Fruit fly (Drosophila melanogaster): ENCODE results near the gene CG34452.
A peak's percentile ranks its signal among the peaks of the same experiment; 100 is the strongest.

Gene CG34452

DNA sequence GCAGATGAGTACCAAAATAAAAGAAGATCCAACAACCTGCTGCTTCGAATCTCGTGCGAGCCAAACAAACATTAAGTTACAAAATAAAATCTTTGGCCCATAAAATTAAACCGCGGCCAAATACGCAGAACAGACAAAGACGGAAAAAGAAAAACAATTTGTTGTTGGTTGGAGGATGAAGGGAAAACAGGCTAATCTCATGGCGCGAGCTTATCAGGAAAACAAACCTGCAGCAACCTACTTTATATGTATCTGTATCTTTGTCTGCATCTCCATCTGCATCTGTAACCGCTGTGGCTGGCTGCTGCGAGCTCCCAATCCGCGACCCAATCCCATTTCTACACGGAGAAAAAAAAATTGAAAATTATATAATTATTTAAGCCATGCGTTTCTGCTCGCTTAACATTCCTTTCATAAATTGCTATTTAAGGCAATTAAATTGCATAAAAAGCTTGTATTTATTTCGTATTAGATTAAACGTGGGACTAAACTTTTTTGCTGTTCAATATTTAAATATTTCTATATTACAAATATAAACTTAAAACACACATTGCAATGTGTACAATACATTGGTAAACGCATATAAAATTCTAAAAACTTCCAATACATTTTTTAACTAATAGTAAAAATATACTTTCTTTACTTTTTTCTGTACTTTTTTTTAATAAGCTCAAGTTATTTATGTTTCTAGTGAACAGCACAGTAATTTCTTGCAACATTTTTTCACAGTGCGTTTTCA lies 5.3 kb upstream of the CG34452 start:
- TF ChIP-seq esn (GFP tag; optimal IDR thresholded peaks at IDR 0.05): peak; percentile 36
- TF ChIP-seq Lpt (GFP tag; optimal IDR thresholded peaks at IDR 0.05): no peak
- TF ChIP-seq CG34406 (GFP tag; optimal IDR thresholded peaks at IDR 0.05): peak; percentile 54
- peak; percentile 33 for TF ChIP-seq CG6792 (GFP tag; optimal IDR thresholded peaks at IDR 0.05)
- no peak for TF ChIP-seq Met (GFP tag; optimal IDR thresholded peaks at IDR 0.05)
- no peak for TF ChIP-seq CG1621 (tag; optimal IDR thresholded peaks at IDR 0.05)
- TF ChIP-seq Sox14 (GFP tag; optimal IDR thresholded peaks at IDR 0.05): no peak
- 0 out of 2 replicates have a peak, but pooled peaks have one; percentile 8 for TF ChIP-seq CG15336 (GFP tag; IDR thresholded peaks at IDR 0.05)
- no peak for TF ChIP-seq Ets21C (GFP tag; optimal IDR thresholded peaks at IDR 0.05)
- TF ChIP-seq Eip78C (GFP tag): peak; percentile 87
- peak; percentile 41 for TF ChIP-seq CG6276 (GFP tag; optimal IDR thresholded peaks at IDR 0.05)
- TF ChIP-seq Smox (GFP tag; optimal IDR thresholded peaks at IDR 0.05): peak; percentile 13
- no peak for TF ChIP-seq eg (GFP tag; IDR thresholded peaks at IDR 0.05)
- peak; percentile 52 for TF ChIP-seq CG3919 (GFP tag; optimal IDR thresholded peaks at IDR 0.05)
- TF ChIP-seq fd85E (GFP tag; optimal IDR thresholded peaks at IDR 0.05): no peak
- no peak for TF ChIP-seq CG16779 (tag; optimal IDR thresholded peaks at IDR 0.05)
- TF ChIP-seq CG10669 (GFP tag; optimal IDR thresholded peaks at IDR 0.05): peak; percentile 8
- TF ChIP-seq lz (GFP tag; optimal IDR thresholded peaks at IDR 0.05): no peak
- TF ChIP-seq vri (GFP tag; optimal IDR thresholded peaks at IDR 0.05): no peak
- no peak for TF ChIP-seq Sox102F (GFP tag; optimal IDR thresholded peaks at IDR 0.05)
- no peak for TF ChIP-seq CG8119 (GFP tag; IDR thresholded peaks at IDR 0.05)
- TF ChIP-seq Eip93F (GFP tag; optimal IDR thresholded peaks at IDR 0.05): no peak
- TF ChIP-seq achi (GFP tag; optimal IDR thresholded peaks at IDR 0.05): peak; percentile 54
- peak; percentile 56 for TF ChIP-seq OdsH (GFP tag; optimal IDR thresholded peaks at IDR 0.05)
- TF ChIP-seq CG31627 (GFP tag; optimal IDR thresholded peaks at IDR 0.05): no peak
- TF ChIP-seq pdm3 (GFP tag; optimal IDR thresholded peaks at IDR 0.05): peak; percentile 36
- TF ChIP-seq CG7368 (GFP tag; optimal IDR thresholded peaks at IDR 0.05): no peak
- no peak for TF ChIP-seq Hr38 (GFP tag; optimal IDR thresholded peaks at IDR 0.05)
- TF ChIP-seq CG11762 (GFP tag; optimal IDR thresholded peaks at IDR 0.05; ENCODE audit: insufficient read depth): peak; percentile 51
- no peak for TF ChIP-seq dsx (GFP tag; optimal IDR thresholded peaks at IDR 0.05; ENCODE audit: poor library complexity, severe bottlenecking)
- peak; percentile 31 for TF ChIP-seq spab (GFP tag; optimal IDR thresholded peaks at IDR 0.05)
- TF ChIP-seq CG11294 (GFP tag; IDR thresholded peaks at IDR 0.05): no peak
- peak; percentile 67 for TF ChIP-seq svp (GFP tag)
- no peak for TF ChIP-seq Eip75B (GFP tag; optimal IDR thresholded peaks at IDR 0.05)
- TF ChIP-seq fd59A (GFP tag; optimal IDR thresholded peaks at IDR 0.05): no peak
- TF ChIP-seq acj6 (GFP tag; optimal IDR thresholded peaks at IDR 0.05): peak; percentile 62
- TF ChIP-seq CG6163 (GFP tag; IDR thresholded peaks at IDR 0.05): no peak
- no peak for TF ChIP-seq topi (GFP tag; optimal IDR thresholded peaks at IDR 0.05)
- TF ChIP-seq CG11902 (GFP tag; optimal IDR thresholded peaks at IDR 0.05): no peak
- TF ChIP-seq CG10631 (GFP tag; optimal IDR thresholded peaks at IDR 0.05): peak; percentile 13
- peak; percentile 15 for TF ChIP-seq Hr4 (GFP tag; optimal IDR thresholded peaks at IDR 0.05)
- TF ChIP-seq CG6854 (GFP tag; optimal IDR thresholded peaks at IDR 0.05): no peak
- no peak for TF ChIP-seq Blimp-1 (GFP tag; optimal IDR thresholded peaks at IDR 0.05)
- TF ChIP-seq cyc (GFP tag; optimal IDR thresholded peaks at IDR 0.05): peak; percentile 11
- TF ChIP-seq Ets96B (tag; optimal IDR thresholded peaks at IDR 0.05): peak; percentile 20
- no peak for TF ChIP-seq net (GFP tag; optimal IDR thresholded peaks at IDR 0.05)
- peak; percentile 1 for TF ChIP-seq Hr39 (GFP tag; optimal IDR thresholded peaks at IDR 0.05)
- TF ChIP-seq dac (GFP tag; optimal IDR thresholded peaks at IDR 0.05): no peak
- peak in 1 of 2 experiments; percentile 51 for TF ChIP-seq salr (GFP tag; optimal IDR thresholded peaks at IDR 0.05)
- TF ChIP-seq CG9139 (GFP tag; optimal IDR thresholded peaks at IDR 0.05): no peak
- peak; percentile 22 for TF ChIP-seq Sox15 (GFP tag; optimal IDR thresholded peaks at IDR 0.05)
